Fruit fly (Drosophila melanogaster) whole organism, embryonic: Measurements from ENCODE around the gene Hnf4.

Experiments
- Bdp1 ChIP-seq: fragments of 200-800 bp; sonication (Bioruptor generic); optimal IDR thresholded peaks from 3 replicates; lab custom pipeline; 2016; ENCODE audit warnings: missing biosample characterization, missing genetic modification characterization
- Bgb ChIP-seq: fragments of 200-800 bp; sonication (Bioruptor generic); IDR thresholded peaks from 2 replicates; pipeline ENCODE4 v1.3.6; 2022; ENCODE audit warnings: missing biosample characterization, missing genetic modification characterization; ENCODE audit not compliant: partially characterized antibody
- Blimp-1 ChIP-seq: fragments of 200-800 bp; sonication (Bioruptor generic); optimal IDR thresholded peaks from 3 replicates; lab custom pipeline; 2018; ENCODE audit warnings: missing biosample characterization, missing genetic modification characterization, mild to moderate bottlenecking, moderate library complexity, missing genetic modification reagents
- CG10209 ChIP-seq: fragments of 200-800 bp; sonication (Bioruptor generic); optimal IDR thresholded peaks from 3 replicates; lab custom pipeline; 2017; ENCODE audit warnings: missing biosample characterization, mild to moderate bottlenecking, missing genetic modification characterization, missing genetic modification reagents
- CG11723 ChIP-seq: fragments of 200-800 bp; sonication (Bioruptor generic); optimal IDR thresholded peaks from 2 replicates; lab custom pipeline; 2017; ENCODE audit warnings: missing biosample characterization, mild to moderate bottlenecking, missing genetic modification characterization
- CG12769 ChIP-seq: fragments of 200-800 bp; sonication (Bioruptor generic); optimal IDR thresholded peaks from 2 replicates; lab custom pipeline; 2019; ENCODE audit warnings: missing biosample characterization, mild to moderate bottlenecking, missing genetic modification characterization, moderate library complexity
- CG12942 ChIP-seq: fragments of 200-800 bp; sonication (Bioruptor generic); optimal IDR thresholded peaks from 3 replicates; lab custom pipeline; 2016; ENCODE audit warnings: missing biosample characterization, missing genetic modification characterization
- CG14710 ChIP-seq: fragments of 200-800 bp; sonication (Bioruptor generic); optimal IDR thresholded peaks from 3 replicates; lab custom pipeline; 2019; ENCODE audit warnings: missing biosample characterization, mild to moderate bottlenecking, missing genetic modification characterization, moderate library complexity
- CG14965 ChIP-seq: fragments of 200-800 bp; sonication (Bioruptor generic); optimal IDR thresholded peaks from 2 replicates; lab custom pipeline; 2016; ENCODE audit warnings: missing biosample characterization, missing genetic modification characterization, borderline replicate concordance
- CG15514 ChIP-seq: fragments of 200-800 bp; sonication (Bioruptor generic); optimal IDR thresholded peaks from 3 replicates; lab custom pipeline; 2017; ENCODE audit warnings: missing biosample characterization, missing genetic modification characterization, mild to moderate bottlenecking, moderate library complexity, missing genetic modification reagents
- CG1602 ChIP-seq: fragments of 200-800 bp; sonication (Bioruptor generic); optimal IDR thresholded peaks from 3 replicates; lab custom pipeline; 2016; ENCODE audit warnings: missing biosample characterization, missing genetic modification characterization
- CG16779 ChIP-seq: fragments of 200-800 bp; sonication (Bioruptor generic); IDR thresholded peaks from 2 replicates; pipeline ENCODE4 v1.3.6; 2022; ENCODE audit warnings: missing biosample characterization, missing genetic modification characterization
- CG16815 ChIP-seq: fragments of 200-800 bp; sonication (Bioruptor generic); optimal IDR thresholded peaks from 3 replicates; lab custom pipeline; 2017; ENCODE audit warnings: missing biosample characterization, mild to moderate bottlenecking, missing genetic modification characterization
- CG31441 ChIP-seq: fragments of 200-800 bp; sonication (Bioruptor generic); IDR thresholded peaks from 2 replicates; pipeline ENCODE4 v1.3.6; 2022; ENCODE audit warnings: missing biosample characterization, missing genetic modification characterization
- CG3163 ChIP-seq: fragments of 200-800 bp; sonication (Bioruptor generic); optimal IDR thresholded peaks from 3 replicates; lab custom pipeline; 2016; ENCODE audit warnings: missing biosample characterization, missing genetic modification characterization
- CG33557 ChIP-seq: fragments of 200-800 bp; sonication (Bioruptor generic); optimal IDR thresholded peaks from 2 replicates; lab custom pipeline; 2019; ENCODE audit warnings: missing biosample characterization, mild to moderate bottlenecking, missing genetic modification characterization, moderate library complexity
- CG3407 ChIP-seq: fragments of 200-800 bp; sonication (Bioruptor generic); optimal IDR thresholded peaks from 2 replicates; lab custom pipeline; 2018; ENCODE audit warnings: missing biosample characterization, mild to moderate bottlenecking, missing genetic modification characterization
- CG4360 ChIP-seq: fragments of 200-800 bp; sonication (Bioruptor generic); IDR thresholded peaks from 2 replicates; pipeline ENCODE4 v1.3.6; 2022; ENCODE audit warnings: missing biosample characterization, missing genetic modification characterization
- CG7357 ChIP-seq: fragments of 200-800 bp; sonication (Bioruptor generic); IDR thresholded peaks from 3 replicates; pipeline ENCODE4 v1.3.6; 2022; ENCODE audit warnings: missing biosample characterization, missing genetic modification characterization
- CG9215 ChIP-seq: fragments of 200-800 bp; sonication (Bioruptor generic); IDR thresholded peaks from 2 replicates; pipeline ENCODE4 v1.3.6; 2022; ENCODE audit warnings: missing biosample characterization, missing genetic modification characterization
- CG9727 ChIP-seq: fragments of 200-800 bp; sonication (Bioruptor generic); optimal IDR thresholded peaks from 3 replicates; lab custom pipeline; 2017; ENCODE audit warnings: missing biosample characterization, mild to moderate bottlenecking, missing genetic modification characterization
- CrebB ChIP-seq: fragments of 200-800 bp; sonication (Bioruptor generic); optimal IDR thresholded peaks from 3 replicates; lab custom pipeline; 2018; ENCODE audit warnings: missing biosample characterization, mild to moderate bottlenecking, missing genetic modification characterization
- Dip3 ChIP-seq: fragments of 200-800 bp; sonication (Bioruptor generic); optimal IDR thresholded peaks from 3 replicates; lab custom pipeline; 2016; ENCODE audit warnings: missing biosample characterization, missing genetic modification characterization
- Dp ChIP-seq: fragments of 200-800 bp; sonication (Bioruptor generic); optimal IDR thresholded peaks from 2 replicates; lab custom pipeline; 2018; ENCODE audit warnings: missing biosample characterization, mild to moderate bottlenecking, missing genetic modification characterization, moderate library complexity
- Ets65A ChIP-seq: fragments of 200-800 bp; sonication (Bioruptor generic); peaks from one replicate; lab custom pipeline; 2016; ENCODE audit warnings: missing biosample characterization, missing genetic modification characterization
- H15 ChIP-seq: fragments of 200-800 bp; sonication (Bioruptor generic); IDR thresholded peaks from 3 replicates; pipeline ENCODE4 v1.3.6; 2022; ENCODE audit warnings: missing biosample characterization, missing genetic modification characterization
- Hr78 ChIP-seq, 2 experiments: fragments of 200-800 bp in 1 of 2; fragments of >200 bp in 1 of 2; sonication (Bioruptor generic) in 1 of 2; optimal IDR thresholded peaks; 2 replicates each; lab custom pipeline; 2017 to 2019; ENCODE audit warnings: missing biosample characterization in 2 of 2, missing genetic modification characterization in 2 of 2, mild to moderate bottlenecking in 1 of 2, moderate library complexity in 1 of 2
- NfI ChIP-seq: fragments of 200-800 bp; sonication (Bioruptor generic); optimal IDR thresholded peaks from 3 replicates; lab custom pipeline; 2018; ENCODE audit warnings: missing biosample characterization, mild to moderate bottlenecking, missing genetic modification characterization, moderate library complexity
- Pdp1 ChIP-seq, 2 experiments: fragments of 200-800 bp; sonication (Bioruptor generic); optimal IDR thresholded peaks; 3 replicates each; lab custom pipeline; 2016; ENCODE audit warnings: missing biosample characterization in 2 of 2, missing genetic modification characterization in 2 of 2, mild to moderate bottlenecking in 1 of 2, moderate library complexity in 1 of 2
- Side ChIP-seq: fragments of 200-800 bp; sonication (Bioruptor generic); optimal IDR thresholded peaks from 2 replicates; lab custom pipeline; 2016; ENCODE audit warnings: missing biosample characterization, missing genetic modification characterization
- Xbp1 ChIP-seq: fragments of 200-800 bp; sonication (Bioruptor generic); optimal IDR thresholded peaks from 3 replicates; lab custom pipeline; 2016; ENCODE audit warnings: missing biosample characterization, mild to moderate bottlenecking, missing genetic modification characterization
- Xrp1 ChIP-seq: fragments of 200-800 bp; sonication (Bioruptor generic); IDR thresholded peaks from 2 replicates; pipeline ENCODE4 v1.3.6; 2022; ENCODE audit warnings: missing biosample characterization, missing genetic modification characterization
- chinmo ChIP-seq: fragments of 200-800 bp; sonication (Bioruptor generic); IDR thresholded peaks from 4 replicates; pipeline ENCODE4 v1.3.6; 2022; ENCODE audit warnings: missing biosample characterization, missing genetic modification characterization; ENCODE audit not compliant: partially characterized antibody
- crc ChIP-seq: fragments of 200-800 bp; sonication (Bioruptor generic); optimal IDR thresholded peaks from 2 replicates; lab custom pipeline; 2016; ENCODE audit warnings: missing biosample characterization, missing genetic modification characterization
- dan ChIP-seq: fragments of 200-800 bp; sonication (Bioruptor generic); IDR thresholded peaks from 2 replicates; pipeline ENCODE4 v1.3.6; 2022; ENCODE audit warnings: missing biosample characterization, missing genetic modification characterization
- danr ChIP-seq: fragments of 200-800 bp; sonication (Bioruptor generic); IDR thresholded peaks from 2 replicates; pipeline ENCODE4 v1.3.6; 2022; ENCODE audit warnings: missing biosample characterization, missing genetic modification characterization
- exex ChIP-seq: fragments of 200-800 bp; sonication (Bioruptor generic); optimal IDR thresholded peaks from 4 replicates; lab custom pipeline; 2018; ENCODE audit warnings: missing biosample characterization, mild to moderate bottlenecking, missing genetic modification characterization, moderate library complexity
- fd102C ChIP-seq: fragments of 200-800 bp; sonication (Bioruptor generic); optimal IDR thresholded peaks from 2 replicates; lab custom pipeline; 2018; ENCODE audit warnings: missing biosample characterization, mild to moderate bottlenecking, missing genetic modification characterization, moderate library complexity
- knrl ChIP-seq: fragments of 200-800 bp; sonication (Bioruptor generic); IDR thresholded peaks from 3 replicates; pipeline ENCODE4 v1.3.6; 2022; ENCODE audit warnings: missing biosample characterization, missing genetic modification characterization; ENCODE audit not compliant: partially characterized antibody
- lola ChIP-seq, 3 experiments: fragments of >200 bp in 2 of 3; fragments of 200-800 bp in 1 of 3; sonication (Bioruptor generic) in 1 of 3; optimal IDR thresholded peaks; 2 replicates each; lab custom pipeline; 2017 to 2019; ENCODE audit warnings: missing biosample characterization in 3 of 3, missing genetic modification characterization in 3 of 3, mild to moderate bottlenecking in 1 of 3, moderate library complexity in 1 of 3
- ro ChIP-seq: fragments of 200-800 bp; sonication (Bioruptor generic); IDR thresholded peaks from 2 replicates; pipeline ENCODE4 v1.3.6; 2022; ENCODE audit warnings: missing biosample characterization, missing genetic modification characterization
- sd ChIP-seq: fragments of 200-800 bp; sonication (Bioruptor generic); optimal IDR thresholded peaks from 3 replicates; lab custom pipeline; 2018; ENCODE audit warnings: missing biosample characterization, mild to moderate bottlenecking, missing genetic modification characterization, moderate library complexity
- stc ChIP-seq: fragments of 200-800 bp; sonication (Bioruptor generic); IDR thresholded peaks from 2 replicates; pipeline ENCODE4 v1.3.6; 2022; ENCODE audit warnings: missing biosample characterization, missing genetic modification characterization
- tgo ChIP-seq: fragments of 200-800 bp; sonication (Bioruptor generic); IDR thresholded peaks from 3 replicates; pipeline ENCODE4 v1.3.6; 2022; ENCODE audit warnings: missing biosample characterization, missing genetic modification characterization
- tll ChIP-seq, 2 experiments: fragments of 200-800 bp in 1 of 2; fragments of >200 bp in 1 of 2; sonication (Bioruptor generic) in 1 of 2; optimal IDR thresholded peaks; 2 replicates each; lab custom pipeline; 2017 to 2019; ENCODE audit warnings: missing biosample characterization in 2 of 2, missing genetic modification characterization in 2 of 2, mild to moderate bottlenecking in 1 of 2, moderate library complexity in 1 of 2
- tna ChIP-seq: fragments of 200-800 bp; sonication (Bioruptor generic); IDR thresholded peaks from 2 replicates; pipeline ENCODE4 v1.3.6; 2022; ENCODE audit warnings: missing biosample characterization, missing genetic modification characterization; ENCODE audit not compliant: partially characterized antibody
- zf30C ChIP-seq: fragments of 200-800 bp; sonication (Bioruptor generic); optimal IDR thresholded peaks from 3 replicates; lab custom pipeline; 2018; ENCODE audit warnings: missing biosample characterization, mild to moderate bottlenecking, missing genetic modification characterization
- zfh2 ChIP-seq: fragments of 200-800 bp; sonication (Bioruptor generic); optimal IDR thresholded peaks from 2 replicates; lab custom pipeline; 2016; ENCODE audit warnings: missing biosample characterization, missing genetic modification characterization

Hnf4 gene

DNA sequence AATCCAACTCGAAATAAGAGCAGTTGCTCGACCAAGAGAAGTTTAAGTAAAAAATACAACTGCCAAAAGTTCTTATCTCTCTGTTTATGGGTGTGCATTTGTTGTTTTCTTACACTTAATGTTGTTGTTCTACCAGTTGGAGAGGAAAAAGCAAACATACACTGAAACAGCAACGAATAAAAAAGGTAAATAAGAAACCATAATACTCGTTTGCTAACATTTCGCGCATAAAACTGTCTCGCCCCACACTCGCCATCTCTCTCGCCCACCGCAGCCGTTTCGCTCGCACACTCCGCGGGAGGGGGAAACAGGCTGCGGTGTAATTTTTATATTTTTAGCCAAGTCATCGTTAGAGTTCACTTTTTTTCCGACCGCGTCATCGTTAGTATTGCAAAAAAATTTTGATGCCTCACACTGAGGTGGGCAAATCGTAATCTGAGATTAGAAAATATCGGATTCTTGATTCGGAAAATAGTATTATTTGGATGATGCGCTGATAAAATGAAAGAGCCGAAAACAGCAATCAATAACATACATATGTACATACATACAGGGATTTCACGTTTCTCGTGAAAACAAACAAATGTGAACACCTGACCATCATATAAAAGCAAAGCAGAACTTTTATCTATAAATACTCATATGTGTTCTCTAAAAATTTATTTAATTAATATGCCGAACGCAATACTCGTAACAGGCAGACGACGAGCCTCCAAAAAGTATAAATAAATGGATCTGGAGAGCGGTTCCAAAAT is 16.8 kb downstream of the Hnf4 start (continued):
- no peak for TF ChIP-seq knrl (GFP tag; lab: Robert Waterston, UW)
- 0 out of 4 replicates have a peak, but pooled peaks have one; percentile 28 for TF ChIP-seq chinmo (GFP tag; lab: Robert Waterston, UW)
- no peak for TF ChIP-seq Pdp1 (GFP tag; optimal IDR thresholded peaks at IDR 0.05; lab: Kevin White, UChicago)
- TF ChIP-seq Bdp1 (GFP tag; lab: Kevin White, UChicago): no peak
- peak; percentile 27 for TF ChIP-seq CG12769
- no peak for TF ChIP-seq dan (GFP tag; lab: Robert Waterston, UW)
- no peak for TF ChIP-seq danr (GFP tag; lab: Robert Waterston, UW)
- TF ChIP-seq stc (GFP tag; lab: Robert Waterston, UW): no peak
- peak; percentile 59 for TF ChIP-seq Ets65A (GFP tag; lab: Kevin White, UChicago)
- no peak for TF ChIP-seq Blimp-1
- no peak for TF ChIP-seq CG7357 (GFP tag; lab: Robert Waterston, UW)
- TF ChIP-seq ro: no peak
- peak; percentile 33 for TF ChIP-seq CG9727 (GFP tag; lab: Kevin White, UChicago)
- TF ChIP-seq CG14710: no peak
- TF ChIP-seq H15 (GFP tag; lab: Robert Waterston, UW): no peak
- peak; percentile 21 for TF ChIP-seq zfh2 (GFP tag; lab: Kevin White, UChicago)
- peak; percentile 44 for TF ChIP-seq exex (tag; lab: Kevin White, UChicago)
- TF ChIP-seq CG16779 (GFP tag; lab: Robert Waterston, UW): 0 out of 2 replicates have a peak, but pooled peaks have one; percentile 29
- no peak for TF ChIP-seq CG11723 (GFP tag; lab: Kevin White, UChicago)
- no peak for TF ChIP-seq CG14965 (GFP tag; lab: Kevin White, UChicago)
- TF ChIP-seq CrebB (tag; lab: Kevin White, UChicago): peak; percentile 73
- peak; percentile 25 for TF ChIP-seq Side (GFP tag; lab: Kevin White, UChicago)
- TF ChIP-seq tna (GFP tag; lab: Robert Waterston, UW): no peak
- no peak for TF ChIP-seq CG31441 (GFP tag; lab: Robert Waterston, UW)
- TF ChIP-seq CG3163 (GFP tag; lab: Kevin White, UChicago): peak; percentile 27
- peak; percentile 35 for TF ChIP-seq CG15514 (GFP tag; lab: Kevin White, UChicago)
- TF ChIP-seq Xrp1 (GFP tag; lab: Robert Waterston, UW): no peak
- no peak for TF ChIP-seq zf30C
- no peak for TF ChIP-seq NfI (GFP tag; lab: Kevin White, UChicago)
- peak; percentile 0 for TF ChIP-seq crc
- TF ChIP-seq CG1602 (GFP tag; lab: Kevin White, UChicago): no peak
- TF ChIP-seq fd102C (GFP tag; lab: Kevin White, UChicago): no peak
- TF ChIP-seq tgo (GFP tag; lab: Robert Waterston, UW): no peak
- no peak for TF ChIP-seq CG9215
- TF ChIP-seq CG12942 (GFP tag; lab: Kevin White, UChicago): no peak
- TF ChIP-seq CG3407 (GFP tag; lab: Kevin White, UChicago): no peak
- TF ChIP-seq tll (GFP tag; optimal IDR thresholded peaks at IDR 0.05; lab: Kevin White, UChicago): no peak
- TF ChIP-seq lola (GFP tag; optimal IDR thresholded peaks at IDR 0.05; lab: Kevin White, UChicago): no peak
- TF ChIP-seq sd (tag; lab: Kevin White, UChicago): no peak
- TF ChIP-seq Bgb: no peak
- TF ChIP-seq Hr78 (GFP tag; optimal IDR thresholded peaks at IDR 0.05; lab: Kevin White, UChicago): no peak
- TF ChIP-seq CG10209 (GFP tag; lab: Kevin White, UChicago): peak; percentile 49
- TF ChIP-seq CG16815 (GFP tag; lab: Kevin White, UChicago): no peak
- no peak for TF ChIP-seq CG4360 (GFP tag; lab: Robert Waterston, UW)
- no peak for TF ChIP-seq Dip3
- no peak for TF ChIP-seq Xbp1 (GFP tag; lab: Kevin White, UChicago)
- no peak for TF ChIP-seq Dp (GFP tag; lab: Kevin White, UChicago)
- TF ChIP-seq CG33557 (GFP tag; lab: Kevin White, UChicago): no peak
